Worm (Caenorhabditis elegans) whole organism, late embryonic: Measurements from ENCODE around the gene F55C12.2.

Experiments used
- Y22D7AL.16 ChIP-seq: sonication (generic microtip); optimal IDR thresholded peaks from 2 replicates; lab custom pipeline; 2016; ENCODE audit warnings: missing genetic modification characterization, missing compliant biosample characterization
- ama-1 ChIP-seq: fragments of 150-350 bp; optimal IDR thresholded peaks from 2 replicates; lab custom pipeline; 2014
- ceh-18 ChIP-seq: sonication (generic microtip); optimal IDR thresholded peaks from 2 replicates; lab custom pipeline; 2016; ENCODE audit warnings: missing genetic modification characterization, missing compliant biosample characterization
- pha-4 ChIP-seq: fragments of 150-350 bp; optimal IDR thresholded peaks from 2 replicates; lab custom pipeline; 2018; ENCODE audit warnings: missing biosample characterization, missing genetic modification reagents, missing genetic modification characterization

ce11 chrII:5906274-5906673, 29.7 kb downstream of the F55C12.2 start, which contains the start of gene F59G1.8:
- no peak for TF ChIP-seq Y22D7AL.16 (tag; lab: Kevin White, UChicago)
- no peak for TF ChIP-seq ceh-18
- TF ChIP-seq ama-1, result no peak
- no peak for TF ChIP-seq pha-4
